Worm (Caenorhabditis elegans) whole organism, late embryonic: ENCODE data around the gene sri-54.

Experiments
- nfya-1 ChIP-seq: sonication (generic microtip); optimal IDR thresholded peaks from 2 replicates; lab custom pipeline; 2017; ENCODE audit warnings: missing genetic modification characterization, mild to moderate bottlenecking, missing compliant biosample characterization, antibody characterized with exemption, moderate library complexity
- ref-2 ChIP-seq: sonication (generic microtip); optimal IDR thresholded peaks from 2 replicates; lab custom pipeline; 2016; ENCODE audit warnings: missing genetic modification characterization, missing compliant biosample characterization
- sox-4 ChIP-seq: sonication (generic microtip); optimal IDR thresholded peaks from 2 replicates; lab custom pipeline; 2017; ENCODE audit warnings: mild to moderate bottlenecking, missing genetic modification characterization, inconsistent platforms, missing compliant biosample characterization

DNA sequence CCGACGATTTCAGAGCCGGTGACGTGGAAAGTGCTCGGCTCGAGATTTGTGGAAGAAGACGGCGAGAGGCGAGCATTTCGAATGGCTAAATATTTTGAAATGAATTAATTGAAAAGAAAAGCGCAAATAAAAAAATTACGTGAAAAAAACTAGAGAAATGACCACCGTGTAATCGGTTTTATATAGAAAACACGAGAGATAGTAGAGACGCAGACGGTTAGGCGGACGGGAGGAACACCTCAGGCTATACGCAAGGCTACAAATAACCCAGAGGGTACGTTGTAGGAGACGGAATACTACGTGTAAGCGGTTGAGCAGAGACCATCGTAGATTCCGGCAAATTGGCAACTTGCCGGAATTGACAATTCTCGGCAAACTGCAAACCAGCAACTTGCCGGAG, 26.6 kb downstream of the sri-54 start, which contains the start of gene Y25C1A.13:
- TF ChIP-seq sox-4 (tag; lab: Kevin White, UChicago): no peak
- no peak for TF ChIP-seq nfya-1 (tag; lab: Kevin White, UChicago)
- no peak for TF ChIP-seq ref-2 (tag; lab: Kevin White, UChicago)
